Worm (Caenorhabditis elegans) whole organism, young adult: ENCODE data around the gene tbb-1.

Experiments
- F52B5.7 ChIP-seq: sonication (generic microtip); optimal IDR thresholded peaks from 2 replicates; lab custom pipeline; 2016; ENCODE audit warnings: mild to moderate bottlenecking, missing genetic modification characterization, missing compliant biosample characterization
- atf-7 ChIP-seq: sonication (generic microtip); optimal IDR thresholded peaks from 2 replicates; lab custom pipeline; 2017; ENCODE audit warnings: mild to moderate bottlenecking, missing genetic modification characterization, missing compliant biosample characterization
- attf-5 ChIP-seq: fragments of 200-800 bp; sonication (Bioruptor generic); optimal IDR thresholded peaks from 2 replicates; lab custom pipeline; 2018; ENCODE audit warnings: mild to moderate bottlenecking, missing genetic modification characterization, missing compliant biosample characterization
- bed-2 ChIP-seq: fragments of 200-800 bp; sonication (Bioruptor generic); IDR thresholded peaks from 2 replicates; pipeline ENCODE4 v1.3.6; 2022; ENCODE audit warnings: missing genetic modification reagents, missing genetic modification characterization, missing compliant biosample characterization
- ceh-79 ChIP-seq: sonication (generic microtip); optimal IDR thresholded peaks from 2 replicates; lab custom pipeline; 2017; ENCODE audit warnings: mild to moderate bottlenecking, missing genetic modification characterization, missing compliant biosample characterization
- chd-7 ChIP-seq: sonication (generic microtip); optimal IDR thresholded peaks from 2 replicates; lab custom pipeline; 2016; ENCODE audit warnings: mild to moderate bottlenecking, missing genetic modification characterization, moderate library complexity, missing compliant biosample characterization
- egrh-3 ChIP-seq: fragments of 200-800 bp; sonication (Bioruptor generic); IDR thresholded peaks from 2 replicates; pipeline ENCODE4 v1.3.6; 2022; ENCODE audit warnings: missing genetic modification reagents, missing genetic modification characterization, missing compliant biosample characterization
- him-1 ChIP-seq: sonication (generic microtip); optimal IDR thresholded peaks from 2 replicates; lab custom pipeline; 2016; ENCODE audit warnings: missing genotype, missing genetic modification reagents, missing genetic modification characterization, missing compliant biosample characterization
- unc-62 ChIP-seq: fragments of 150-350 bp; optimal IDR thresholded peaks from 2 replicates; lab custom pipeline; 2014; ENCODE audit warnings: missing biosample characterization, missing genetic modification reagents, missing genetic modification characterization
- ztf-28 ChIP-seq: fragments of 200-800 bp; sonication (Bioruptor generic); IDR thresholded peaks from 2 replicates; pipeline ENCODE4 v1.3.6; 2022; ENCODE audit warnings: missing genetic modification reagents, missing genetic modification characterization, missing compliant biosample characterization

DNA sequence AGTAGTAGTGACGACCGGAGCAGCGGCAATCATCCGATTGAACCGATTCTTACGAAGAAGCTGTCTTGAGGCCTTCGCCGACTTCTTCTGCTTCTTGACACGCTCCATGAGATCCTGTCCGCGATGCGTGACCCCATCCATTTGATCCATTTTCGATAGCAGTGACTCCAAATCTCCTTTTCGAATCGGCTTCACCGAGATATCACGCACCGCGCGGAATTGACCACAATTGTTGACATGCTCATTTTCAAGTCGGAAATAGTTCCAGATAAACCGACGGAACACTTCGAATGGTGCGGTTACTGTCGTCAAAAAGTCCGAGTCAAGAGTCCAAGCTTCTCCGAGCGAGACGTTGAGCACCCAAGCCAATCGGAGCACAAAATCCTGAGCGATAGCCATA is 38.4 kb downstream of the tbb-1 start:
- TF ChIP-seq atf-7 (tag; lab: Kevin White, UChicago), result no peak
- TF ChIP-seq ceh-79 (tag; lab: Kevin White, UChicago), result no peak
- TF ChIP-seq attf-5, result no peak
- TF ChIP-seq unc-62 (GFP tag; lab: Kevin White, UChicago), result no peak
- no peak for TF ChIP-seq ztf-28 (GFP tag; lab: Robert Waterston, UW)
- TF ChIP-seq bed-2 (GFP tag; lab: Robert Waterston, UW), result no peak
- TF ChIP-seq chd-7 (tag; lab: Kevin White, UChicago), result no peak
- no peak for TF ChIP-seq egrh-3 (GFP tag; lab: Robert Waterston, UW)
- no peak for TF ChIP-seq F52B5.7
- TF ChIP-seq him-1 (tag; lab: Kevin White, UChicago), result no peak
